Worm (Caenorhabditis elegans) whole organism, young adult: ENCODE measurements around the gene ZK938.10.

Experiments
- B0035.1 ChIP-seq: sonication (generic microtip); optimal IDR thresholded peaks from 2 replicates; lab custom pipeline; 2016; ENCODE audit warnings: missing genetic modification characterization, mild to moderate bottlenecking, missing compliant biosample characterization, missing genotype, missing genetic modification reagents
- F22D6.2 ChIP-seq: sonication (generic microtip); optimal IDR thresholded peaks from 2 replicates; lab custom pipeline; 2016; ENCODE audit warnings: mild to moderate bottlenecking, missing genetic modification characterization, missing compliant biosample characterization
- F23B12.7 ChIP-seq: sonication (generic microtip); optimal IDR thresholded peaks from 2 replicates; lab custom pipeline; 2017; ENCODE audit warnings: missing genetic modification characterization, mild to moderate bottlenecking, missing compliant biosample characterization, antibody characterized with exemption, moderate library complexity; ENCODE audit not compliant: insufficient read depth
- aptf-3 ChIP-seq: fragments of 200-800 bp; sonication (Bioruptor generic); IDR thresholded peaks from 2 replicates; pipeline ENCODE4 v1.3.6; 2022; ENCODE audit warnings: missing genetic modification characterization, missing compliant biosample characterization
- attf-6 ChIP-seq: fragments of 200-800 bp; sonication (Bioruptor generic); IDR thresholded peaks from 2 replicates; pipeline ENCODE4 v1.3.6; 2022; ENCODE audit warnings: missing genetic modification reagents, missing genetic modification characterization, missing compliant biosample characterization
- bed-1 ChIP-seq: fragments of 200-800 bp; sonication (Bioruptor generic); IDR thresholded peaks from 2 replicates; pipeline ENCODE4 v1.3.6; 2022; ENCODE audit warnings: missing genetic modification reagents, missing genetic modification characterization, missing compliant biosample characterization
- cebp-1 ChIP-seq, 2 experiments: fragments of 200-800 bp in 1 of 2; sonication (Bioruptor generic) in 1 of 2; sonication (generic microtip) in 1 of 2; IDR thresholded peaks in 1 of 2; optimal IDR thresholded peaks in 1 of 2; 2 replicates each; pipeline versions ENCODE4 v1.3.6 to Lab custom; 2017 to 2022; ENCODE audit warnings: missing compliant biosample characterization in 2 of 2, missing genetic modification characterization in 2 of 2, mild to moderate bottlenecking in 1 of 2, missing genetic modification reagents in 1 of 2, moderate library complexity in 1 of 2
- ceh-100 ChIP-seq: fragments of 200-800 bp; sonication (Bioruptor generic); IDR thresholded peaks from 2 replicates; pipeline ENCODE4 v1.3.6; 2022; ENCODE audit warnings: missing genetic modification reagents, missing genetic modification characterization, missing compliant biosample characterization
- ceh-58 ChIP-seq: fragments of 200-800 bp; sonication (Bioruptor generic); IDR thresholded peaks from 2 replicates; pipeline ENCODE4 v1.3.6; 2022; ENCODE audit warnings: missing genetic modification characterization, missing compliant biosample characterization
- dox-1 ChIP-seq: fragments of 200-800 bp; sonication (Bioruptor generic); IDR thresholded peaks from 2 replicates; pipeline ENCODE4 v1.3.6; 2022; ENCODE audit warnings: missing genetic modification reagents, missing genetic modification characterization, missing compliant biosample characterization
- lin-26 ChIP-seq: fragments of 200-800 bp; sonication (Bioruptor generic); IDR thresholded peaks from 2 replicates; pipeline ENCODE4 v1.3.6; 2022; ENCODE audit warnings: missing genetic modification reagents, missing genetic modification characterization, missing compliant biosample characterization
- lsl-1 ChIP-seq: fragments of 200-800 bp; sonication (Bioruptor generic); optimal IDR thresholded peaks from 2 replicates; lab custom pipeline; 2018; ENCODE audit warnings: mild to moderate bottlenecking, missing genetic modification characterization, moderate library complexity, missing compliant biosample characterization
- nhr-80 ChIP-seq: sonication (generic microtip); optimal IDR thresholded peaks from 2 replicates; lab custom pipeline; 2016; ENCODE audit warnings: missing genetic modification characterization, missing compliant biosample characterization
- sdz-38 ChIP-seq: sonication (generic microtip); optimal IDR thresholded peaks from 2 replicates; lab custom pipeline; 2016; ENCODE audit warnings: missing genotype, missing genetic modification characterization, missing compliant biosample characterization
- snpc-4 ChIP-seq, 5 experiments: fragments of 150-350 bp in 1 of 5; sonication (generic microtip) in 4 of 5; optimal IDR thresholded peaks; 2 replicates each; lab custom pipeline; 2014 to 2018; ENCODE audit warnings: missing genetic modification characterization in 5 of 5, missing biosample characterization in 3 of 5, antibody characterized with exemption in 2 of 5, mild to moderate bottlenecking in 2 of 5, missing compliant biosample characterization in 2 of 5, missing genotype in 2 of 5, moderate library complexity in 2 of 5, missing genetic modification reagents in 1 of 5
- sptf-2 ChIP-seq: fragments of 200-800 bp; sonication (Bioruptor generic); optimal IDR thresholded peaks from 2 replicates; lab custom pipeline; 2018; ENCODE audit warnings: mild to moderate bottlenecking, missing genetic modification characterization, missing compliant biosample characterization
- xnd-1 ChIP-seq: sonication (generic microtip); optimal IDR thresholded peaks from 2 replicates; lab custom pipeline; 2016; ENCODE audit warnings: missing genotype, missing genetic modification reagents, missing genetic modification characterization, missing compliant biosample characterization
- zfh-2 ChIP-seq: fragments of 200-800 bp; sonication (Bioruptor generic); conservative IDR thresholded peaks from 2 replicates; pipeline ENCODE4 v1.3.6; 2022; ENCODE audit warnings: missing genetic modification reagents, missing genetic modification characterization, missing compliant biosample characterization
- ztf-6 ChIP-seq: fragments of 200-800 bp; sonication (Bioruptor generic); IDR thresholded peaks from 2 replicates; pipeline ENCODE4 v1.3.6; 2022; ENCODE audit warnings: missing genetic modification reagents, missing genetic modification characterization, missing compliant biosample characterization

The ZK938.10 gene

DNA sequence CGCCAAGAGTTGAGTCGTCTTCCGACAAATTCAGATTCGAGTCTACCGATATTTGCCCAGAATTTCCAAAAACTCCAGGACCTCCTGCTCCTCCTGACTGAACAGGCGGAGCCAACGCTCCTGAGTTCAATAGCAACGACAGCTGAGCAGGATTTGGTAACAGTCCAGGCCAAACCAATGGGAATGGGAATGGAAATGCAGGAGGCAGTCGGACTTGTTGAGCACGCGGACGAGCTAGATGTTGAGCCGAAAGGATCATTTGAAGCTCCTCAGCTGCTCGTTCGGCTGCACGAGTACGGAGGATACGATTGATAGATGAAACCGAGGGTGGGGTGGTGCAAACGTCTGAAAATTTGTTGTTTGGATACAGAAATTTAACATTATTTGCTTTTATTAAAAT, 23.9 kb downstream of the ZK938.10 start:
- TF ChIP-seq bed-1 (GFP tag; lab: Robert Waterston, UW) (no peak), zfh-2 (GFP tag; lab: Robert Waterston, UW) (0 out of 2 replicates have a peak, but pooled peaks have one; percentile 16)

DNA sequence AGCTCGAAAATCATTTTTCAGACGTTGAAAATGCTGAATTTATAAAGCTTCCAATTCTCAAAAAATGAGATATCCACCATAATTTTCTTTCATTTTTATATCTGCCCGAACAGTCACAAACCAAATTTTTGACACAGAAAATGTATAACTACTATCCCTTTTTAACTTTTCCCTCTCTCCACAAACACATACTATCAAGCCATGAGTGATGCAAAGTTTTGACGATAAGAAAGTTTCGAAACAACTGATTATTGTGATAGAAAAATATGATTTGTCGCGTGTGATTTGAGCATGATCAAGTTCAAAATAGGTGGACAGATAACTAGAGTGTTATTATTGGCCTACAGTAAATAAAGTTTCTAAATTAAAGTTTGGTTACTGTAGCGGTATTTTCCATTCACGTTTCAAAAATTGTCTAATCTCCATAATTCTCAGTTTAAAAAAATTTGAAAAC, 43.3 kb downstream of the ZK938.10 start, which contains the start of gene cyp-13A8:
Gene cyp-13A8, minus strand, starts transcription at position 51 of the 454 bp plus-strand sequence.
- TF ChIP-seq nhr-80 (peak; percentile 77), cebp-1 (GFP tag; IDR thresholded peaks at IDR 0.05; lab: Robert Waterston, UW) (no peak), cebp-1 (tag; optimal IDR thresholded peaks at IDR 0.05; lab: Kevin White, UChicago) (peak; percentile 60), snpc-4 (GFP tag; optimal IDR thresholded peaks at IDR 0.05; lab: Kevin White, UChicago) (no peak), snpc-4 (tag; optimal IDR thresholded peaks at IDR 0.05; lab: Kevin White, UChicago) (no peak)

DNA sequence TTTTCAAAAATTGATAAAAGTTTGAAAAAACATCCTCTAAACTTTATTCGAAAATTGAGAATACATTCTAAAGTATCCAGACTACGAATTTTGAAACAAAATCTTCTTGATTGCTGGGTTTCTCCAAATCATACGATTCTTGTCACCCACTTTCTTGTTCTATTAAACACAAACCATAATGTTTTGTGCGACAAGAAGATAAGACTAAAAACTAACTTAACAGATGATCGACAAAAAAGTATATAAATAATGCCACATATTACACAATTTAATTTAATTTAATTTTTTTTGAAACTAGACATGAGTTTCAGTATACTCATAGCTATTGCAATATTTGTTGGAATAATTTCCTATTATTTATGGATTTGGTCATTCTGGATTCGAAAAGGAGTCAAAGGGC, 47.5 kb downstream of the ZK938.10 start, which contains the start of gene cyp-13A7:
Gene cyp-13A7, plus strand, starts transcription at position 301 of the 400 bp plus-strand sequence.
- no peak for TF ChIP-seq xnd-1
- no peak for TF ChIP-seq aptf-3
- TF ChIP-seq ceh-58 (GFP tag; lab: Robert Waterston, UW) = no peak
- TF ChIP-seq dox-1 = no peak
- no peak for TF ChIP-seq sptf-2
- TF ChIP-seq F23B12.7 (tag; lab: Kevin White, UChicago) = no peak
- no peak for TF ChIP-seq lin-26 (GFP tag; lab: Robert Waterston, UW)
- no peak for TF ChIP-seq sdz-38 (tag; lab: Kevin White, UChicago)
- TF ChIP-seq bed-1 (GFP tag; lab: Robert Waterston, UW) = no peak
- TF ChIP-seq F22D6.2 (tag; lab: Kevin White, UChicago) = no peak
- TF ChIP-seq attf-6 (GFP tag; lab: Robert Waterston, UW) = no peak
- TF ChIP-seq lsl-1 = no peak
- TF ChIP-seq B0035.1 (tag; lab: Kevin White, UChicago) = no peak

DNA sequence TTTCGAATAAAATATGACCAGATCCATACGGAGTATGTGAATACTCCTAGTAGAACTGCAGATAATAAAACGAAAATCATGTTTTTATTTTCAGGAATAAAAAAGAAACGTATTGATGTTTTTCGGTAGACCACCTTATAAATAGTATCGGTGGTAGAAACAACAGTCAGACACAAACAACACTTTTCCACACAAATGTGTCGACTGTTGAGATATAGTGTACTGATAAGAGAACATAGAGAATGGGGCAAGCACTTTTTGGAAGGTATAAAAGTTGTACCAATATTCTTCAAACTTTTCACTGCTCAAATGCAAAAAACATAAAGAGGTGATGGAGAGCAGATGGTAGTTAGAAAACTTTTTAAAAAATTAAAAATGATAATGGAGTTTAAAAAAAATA, 48.2 kb downstream of the ZK938.10 start, which contains the start of gene cyp-13A6:
Gene cyp-13A6, minus strand, starts transcription at position 180 of the 400 bp plus-strand sequence.
- peak; percentile 43 for TF ChIP-seq nhr-80
- no peak for TF ChIP-seq ztf-6 (GFP tag; lab: Robert Waterston, UW)
- TF ChIP-seq ceh-100 (GFP tag; lab: Robert Waterston, UW) = no peak
- TF ChIP-seq, all 124 proteins: peak for 1
